Fruit fly (Drosophila melanogaster): ENCODE measurements around the gene RanBP3.
A peak's percentile ranks its signal among the peaks of the same experiment; 100 is the strongest.

The RanBP3 gene

DNA sequence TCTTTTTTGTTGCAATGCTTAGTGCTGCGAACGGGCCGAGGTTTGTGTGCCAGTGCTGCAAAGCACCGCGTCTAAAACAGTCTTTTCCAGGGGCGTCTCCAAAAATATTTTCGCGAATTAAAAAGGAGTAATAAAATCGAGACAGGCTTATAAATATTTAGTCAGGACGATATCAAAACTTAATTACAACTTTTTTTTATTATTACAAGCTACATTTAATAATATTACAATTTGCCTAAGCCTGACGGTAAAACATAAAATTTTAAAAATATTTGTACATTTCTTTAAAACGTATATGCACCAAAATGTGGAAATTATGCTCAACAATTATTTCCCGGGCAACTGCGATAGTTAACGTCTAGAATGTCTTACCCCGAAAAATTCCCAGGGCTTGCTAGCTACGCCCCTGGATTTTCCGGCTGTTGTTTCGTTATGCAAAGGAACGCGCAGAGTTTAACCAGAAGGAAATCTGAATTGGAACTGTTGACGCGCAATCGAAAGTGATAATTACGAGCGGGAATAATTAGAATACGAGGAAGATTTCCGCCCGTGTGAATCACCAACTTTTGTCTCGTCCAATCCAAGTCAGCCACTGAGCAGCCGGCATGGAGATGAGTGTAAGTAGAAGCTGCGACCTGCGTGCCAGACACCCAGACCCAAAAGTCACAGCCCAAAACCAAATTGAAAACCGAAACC is 5.4 kb upstream of the RanBP3 start, which contains the start of the genes PTPMT1 and Hrd3 (continued):
- peak; percentile 97 for TF ChIP-seq CG9437 (GFP tag; optimal IDR thresholded peaks at IDR 0.05)
- TF ChIP-seq chinmo (GFP tag; IDR thresholded peaks at IDR 0.05; ENCODE audit: partially characterized antibody) = 0 out of 4 replicates have a peak, but pooled peaks have one; percentile 32
- TF ChIP-seq lab (GFP tag; optimal IDR thresholded peaks at IDR 0.05) = peak; percentile 98
- peak; percentile 96 for TF ChIP-seq CG13894 (tag; optimal IDR thresholded peaks at IDR 0.05)
- peak; percentile 94 for TF ChIP-seq gsb (GFP tag; IDR thresholded peaks at IDR 0.05)
- TF ChIP-seq Atf6 (GFP tag; IDR thresholded peaks at IDR 0.05) = peak; percentile 97
- no peak for TF ChIP-seq vnd (GFP tag; IDR thresholded peaks at IDR 0.05; ENCODE audit: partially characterized antibody)
- TF ChIP-seq CG4707 (GFP tag; optimal IDR thresholded peaks at IDR 0.05) = peak; percentile 89
- peak; percentile 93 for TF ChIP-seq danr (GFP tag; IDR thresholded peaks at IDR 0.05)
- peak; percentile 99 for TF ChIP-seq Dip3 (GFP tag; optimal IDR thresholded peaks at IDR 0.05)
- TF ChIP-seq Antp (GFP tag; optimal IDR thresholded peaks at IDR 0.05) = peak; percentile 96
- peak; percentile 97 for TF ChIP-seq CG2202 (tag; optimal IDR thresholded peaks at IDR 0.05)
- TF ChIP-seq CG17612 (GFP tag; IDR thresholded peaks at IDR 0.05) = peak; percentile 89; the same call in 1 of the 2 replicates
- peak; percentile 98 for TF ChIP-seq lmd (GFP tag; IDR thresholded peaks at IDR 0.05)
- TF ChIP-seq CrebB (tag; optimal IDR thresholded peaks at IDR 0.05) = peak; percentile 92
- peak; percentile 92 for TF ChIP-seq B-H1 (GFP tag; IDR thresholded peaks at IDR 0.05)
- peak; percentile 90 for TF ChIP-seq exex (tag; optimal IDR thresholded peaks at IDR 0.05)
- TF ChIP-seq ind (GFP tag; optimal IDR thresholded peaks at IDR 0.05) = peak; percentile 99
- TF ChIP-seq CG32532 (GFP tag; IDR thresholded peaks at IDR 0.05) = peak; percentile 96
- peak; percentile 90 for TF ChIP-seq CG2116 (GFP tag; optimal IDR thresholded peaks at IDR 0.05)
- peak; percentile 92 for TF ChIP-seq Elba2 (GFP tag; optimal IDR thresholded peaks at IDR 0.05)
- peak; percentile 93 for TF ChIP-seq CG11398 (GFP tag; optimal IDR thresholded peaks at IDR 0.05)
- TF ChIP-seq caup (GFP tag; optimal IDR thresholded peaks at IDR 0.05; ENCODE audit: severe bottlenecking) = peak; percentile 98
- no peak for TF ChIP-seq Lpt (GFP tag; optimal IDR thresholded peaks at IDR 0.05)
- TF ChIP-seq CG31224 (GFP tag; IDR thresholded peaks at IDR 0.05) = peak; percentile 90
- TF ChIP-seq CG17802 (tag; optimal IDR thresholded peaks at IDR 0.05) = peak; percentile 83
- TF ChIP-seq Hr3 (GFP tag; optimal IDR thresholded peaks at IDR 0.05) = peak; percentile 99
- peak; percentile 99 for TF ChIP-seq CG3281 (GFP tag; optimal IDR thresholded peaks at IDR 0.05)
- peak; percentile 96 for TF ChIP-seq ewg (GFP tag; optimal IDR thresholded peaks at IDR 0.05)
- peak; percentile 95 for TF ChIP-seq seq (GFP tag; IDR thresholded peaks at IDR 0.05)
- 0 out of 4 replicates have a peak, but pooled peaks have one; percentile 32 for TF ChIP-seq Dll (GFP tag; IDR thresholded peaks at IDR 0.05; ENCODE audit: partially characterized antibody)
- TF ChIP-seq crol (GFP tag; IDR thresholded peaks at IDR 0.05) = peak; percentile 63; the same call in 1 of the 2 replicates
- no peak for TF ChIP-seq abd-A (tag; optimal IDR thresholded peaks at IDR 0.05)
- TF ChIP-seq CG7271 (tag; optimal IDR thresholded peaks at IDR 0.05) = peak; percentile 91
- peak in 1 of 2 experiments; percentile 75 for TF ChIP-seq eve (GFP tag; optimal IDR thresholded peaks at IDR 0.05)
- peak; percentile 92 for TF ChIP-seq ap (GFP tag; IDR thresholded peaks at IDR 0.05)
- TF ChIP-seq CG11093 (GFP tag; IDR thresholded peaks at IDR 0.05) = peak; percentile 97
- no peak for TF ChIP-seq Hr39 (optimal IDR thresholded peaks at IDR 0.05)
- TF ChIP-seq ab (GFP tag; optimal IDR thresholded peaks at IDR 0.05) = peak; percentile 95
- TF ChIP-seq CG6654 (GFP tag; optimal IDR thresholded peaks at IDR 0.05) = peak; percentile 93
- peak; percentile 84 for TF ChIP-seq MBD-R2 (GFP tag; IDR thresholded peaks at IDR 0.05)
- TF ChIP-seq inv (GFP tag; IDR thresholded peaks at IDR 0.05; ENCODE audit: partially characterized antibody) = 0 out of 2 replicates have a peak, but pooled peaks have one; percentile 9
- peak; percentile 27; the same call in 1 of the 2 replicates for TF ChIP-seq amos (GFP tag; IDR thresholded peaks at IDR 0.05; ENCODE audit: partially characterized antibody)
- peak; percentile 99 for TF ChIP-seq CG2120 (GFP tag; optimal IDR thresholded peaks at IDR 0.05)
- TF ChIP-seq CG4360 (GFP tag; IDR thresholded peaks at IDR 0.05) = peak; percentile 65
- peak; percentile 89 for TF ChIP-seq sim (GFP tag; IDR thresholded peaks at IDR 0.05)
- no peak for TF ChIP-seq pan (optimal IDR thresholded peaks at IDR 0.05)
- peak in 1 of 2 experiments; percentile 93 for TF ChIP-seq pan (GFP tag; optimal IDR thresholded peaks at IDR 0.05 in 1 of 2, IDR thresholded peaks at IDR 0.05 in 1 of 2)
- TF ChIP-seq E2f1 (GFP tag; IDR thresholded peaks at IDR 0.05) = peak; percentile 95
- TF ChIP-seq grau (tag; optimal IDR thresholded peaks at IDR 0.05) = peak; percentile 98
